Fruit fly (Drosophila melanogaster) whole organism: ENCODE measurements around the gene bel.

Source experiments
- CG8478 ChIP-seq: fragments of >200 bp; optimal IDR thresholded peaks from 2 replicates; lab custom pipeline; 2018; ENCODE audit warnings: inconsistent platforms
- Dll ChIP-seq: fragments of >200 bp; optimal IDR thresholded peaks from 2 replicates; lab custom pipeline; 2017
- EcR ChIP-seq, 2 experiments: fragments of >200 bp; optimal IDR thresholded peaks; 2 replicates each; lab custom pipeline; 2017; ENCODE audit warnings: missing biosample characterization in 2 of 2, missing genetic modification characterization in 2 of 2, missing genetic modification reagents in 2 of 2
- pan ChIP-seq: fragments of >200 bp; optimal IDR thresholded peaks from 2 replicates; lab custom pipeline; 2017
- psq ChIP-seq: fragments of >200 bp; optimal IDR thresholded peaks from 2 replicates; lab custom pipeline; 2017
- usp ChIP-seq: fragments of >200 bp; optimal IDR thresholded peaks from 2 replicates; lab custom pipeline; 2017; ENCODE audit warnings: missing biosample characterization, missing genetic modification characterization, mixed read lengths

DNA sequence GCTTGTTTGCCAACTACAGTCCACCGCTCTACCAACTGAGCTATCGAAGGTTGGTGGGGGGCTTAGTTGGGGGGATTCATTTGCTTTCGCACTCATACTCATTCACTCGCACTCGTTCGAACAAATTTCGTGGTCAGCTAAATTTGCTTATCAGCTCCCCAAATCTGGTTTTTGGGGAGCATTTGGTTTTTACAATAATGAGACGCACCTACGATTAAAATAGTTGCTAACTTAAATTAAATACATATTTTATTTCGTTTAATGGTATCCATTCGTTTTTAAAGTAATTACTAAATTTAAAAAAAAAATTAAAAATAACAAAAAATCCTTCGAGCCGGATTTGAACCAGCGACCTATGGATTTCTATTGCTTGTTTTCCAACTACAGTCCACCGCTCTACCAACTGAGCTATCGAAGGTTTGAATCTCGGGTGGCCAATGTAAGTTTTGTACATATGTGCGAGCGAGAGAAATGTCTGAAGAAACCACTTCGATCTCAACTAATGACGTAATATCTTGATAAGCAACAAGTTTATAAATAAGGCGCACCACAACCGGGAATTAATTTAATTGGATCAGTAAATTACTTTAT, 18.1 kb downstream of the bel start:
- no peak for TF ChIP-seq EcR (GFP tag; optimal IDR thresholded peaks at IDR 0.05; lab: Kevin White, UChicago)
- TF ChIP-seq usp (GFP tag; lab: Kevin White, UChicago) = no peak
- TF ChIP-seq Dll (lab: Kevin White, UChicago) = no peak
- TF ChIP-seq pan (lab: Kevin White, UChicago) = no peak
- TF ChIP-seq CG8478 (lab: Kevin White, UChicago) = no peak
- TF ChIP-seq psq = no peak
